Fruit fly (Drosophila melanogaster) whole organism, embryonic: ENCODE results near the gene CG5500.

Experiments used
- CG14441 ChIP-seq: fragments of 200-800 bp; sonication (Bioruptor generic); IDR thresholded peaks from 2 replicates; pipeline ENCODE4 v1.3.6; 2022; ENCODE audit warnings: missing biosample characterization, missing genetic modification characterization
- CG17186 ChIP-seq: fragments of 200-800 bp; sonication (Bioruptor generic); optimal IDR thresholded peaks from 3 replicates; lab custom pipeline; 2017; ENCODE audit warnings: missing biosample characterization, missing genetic modification reagents, missing genetic modification characterization
- CG4404 ChIP-seq: fragments of 200-800 bp; sonication (Bioruptor generic); IDR thresholded peaks from 2 replicates; pipeline ENCODE4 v1.3.6; 2022; ENCODE audit warnings: missing biosample characterization, missing genetic modification characterization
- CG7271 ChIP-seq: fragments of 200-800 bp; sonication (Bioruptor generic); optimal IDR thresholded peaks from 2 replicates; lab custom pipeline; 2018; ENCODE audit warnings: missing biosample characterization, mild to moderate bottlenecking, missing genetic modification characterization, moderate library complexity
- Dek ChIP-seq: fragments of 200-800 bp; sonication (Bioruptor generic); optimal IDR thresholded peaks from 3 replicates; lab custom pipeline; 2019; ENCODE audit warnings: missing biosample characterization, mild to moderate bottlenecking, missing genetic modification characterization, moderate library complexity
- Fer2 ChIP-seq: fragments of 200-800 bp; sonication (Bioruptor generic); optimal IDR thresholded peaks from 2 replicates; lab custom pipeline; 2018; ENCODE audit warnings: missing biosample characterization, mild to moderate bottlenecking, missing genetic modification characterization, moderate library complexity
- chinmo ChIP-seq: fragments of 200-800 bp; sonication (Bioruptor generic); IDR thresholded peaks from 4 replicates; pipeline ENCODE4 v1.3.6; 2022; ENCODE audit warnings: missing biosample characterization, missing genetic modification characterization; ENCODE audit not compliant: partially characterized antibody
- dpn ChIP-seq, 2 experiments: fragments of 200-800 bp; sonication (Bioruptor generic); optimal IDR thresholded peaks; 3 replicates each; lab custom pipeline; 2016; ENCODE audit warnings: missing biosample characterization in 2 of 2, missing genetic modification characterization in 2 of 2
- hbn ChIP-seq: fragments of 200-800 bp; sonication (Bioruptor generic); IDR thresholded peaks from 2 replicates; pipeline ENCODE4 v1.3.6; 2022; ENCODE audit warnings: missing biosample characterization, missing genetic modification characterization; ENCODE audit not compliant: partially characterized antibody
- jing ChIP-seq: fragments of 200-800 bp; sonication (Bioruptor generic); optimal IDR thresholded peaks from 2 replicates; lab custom pipeline; 2018; ENCODE audit warnings: missing biosample characterization, mild to moderate bottlenecking, missing genetic modification characterization
- kah ChIP-seq: fragments of 200-800 bp; sonication (Bioruptor generic); optimal IDR thresholded peaks from 2 replicates; lab custom pipeline; 2018; ENCODE audit warnings: missing biosample characterization, mild to moderate bottlenecking, missing genetic modification characterization
- odd ChIP-seq: fragments of 200-800 bp; sonication (Bioruptor generic); optimal IDR thresholded peaks from 2 replicates; lab custom pipeline; 2017; ENCODE audit warnings: missing biosample characterization, mild to moderate bottlenecking, missing genetic modification characterization
- sqz ChIP-seq: fragments of 200-800 bp; sonication (Bioruptor generic); optimal IDR thresholded peaks from 3 replicates; lab custom pipeline; 2018; ENCODE audit warnings: missing biosample characterization, mild to moderate bottlenecking, missing genetic modification characterization

Gene CG5500

DNA sequence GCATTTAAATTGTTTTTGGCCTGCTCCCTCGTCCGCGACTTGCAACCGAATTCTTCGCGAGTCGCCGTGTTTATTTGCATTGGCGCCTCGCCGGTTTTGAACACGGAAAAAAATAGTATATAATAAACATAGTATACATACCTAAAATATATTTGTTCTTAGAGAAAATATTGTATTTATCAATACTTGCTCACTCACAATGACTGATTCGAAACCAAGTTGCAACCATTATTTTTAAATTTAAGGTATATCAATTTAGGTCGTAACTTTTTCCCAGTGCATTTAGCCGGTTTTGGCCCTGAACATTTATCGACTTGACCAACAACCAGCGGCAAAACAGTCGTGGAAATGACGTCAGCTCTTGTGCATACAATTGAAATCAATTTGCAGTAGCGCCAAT lies 52.0 kb downstream of the CG5500 start (continued):
- TF ChIP-seq CG7271 (tag; lab: Kevin White, UChicago) (no peak), Dek (peak; percentile 28), CG17186 (GFP tag; lab: Kevin White, UChicago) (no peak), jing (GFP tag; lab: Kevin White, UChicago) (peak; percentile 57), CG14441 (peak; percentile 43), odd (GFP tag; lab: Kevin White, UChicago) (peak; percentile 71), dpn (GFP tag; optimal IDR thresholded peaks at IDR 0.05; lab: Kevin White, UChicago) (peak in 1 of 2 experiments; percentile 46), hbn (GFP tag; lab: Robert Waterston, UW) (no peak), kah (peak; percentile 34), sqz (peak; percentile 20), chinmo (GFP tag; lab: Robert Waterston, UW) (no peak), CG4404 (GFP tag; lab: Robert Waterston, UW) (no peak), Fer2 (tag; lab: Kevin White, UChicago) (peak; percentile 7)
